Worm (Caenorhabditis elegans) whole organism, L3 larva: Measurements from ENCODE around the gene mtm-9.

Source experiments
- ama-1 ChIP-seq: fragments of 150-350 bp; optimal IDR thresholded peaks from 2 replicates; lab custom pipeline; 2018
- ceh-28 ChIP-seq: fragments of 150-350 bp; optimal IDR thresholded peaks from 2 replicates; lab custom pipeline; 2014; ENCODE audit warnings: missing biosample characterization, missing genetic modification reagents, missing genetic modification characterization
- ceh-82 ChIP-seq: fragments of 150-350 bp; optimal IDR thresholded peaks from 2 replicates; lab custom pipeline; 2014; ENCODE audit warnings: missing biosample characterization, missing genetic modification characterization
- egl-27 ChIP-seq: sonication (generic microtip); optimal IDR thresholded peaks from 4 replicates; lab custom pipeline; 2017; ENCODE audit warnings: missing biosample characterization, missing genetic modification reagents, missing genetic modification characterization
- fkh-10 ChIP-seq: sonication (generic microtip); optimal IDR thresholded peaks from 2 replicates; lab custom pipeline; 2017; ENCODE audit warnings: missing biosample characterization, missing genetic modification reagents, missing genetic modification characterization
- hmg-11 ChIP-seq: sonication (generic microtip); optimal IDR thresholded peaks from 2 replicates; lab custom pipeline; 2016; ENCODE audit warnings: missing genetic modification characterization, missing compliant biosample characterization
- nhr-23 ChIP-seq: fragments of 150-350 bp; optimal IDR thresholded peaks from 2 replicates; lab custom pipeline; 2014; ENCODE audit warnings: missing biosample characterization, missing genetic modification reagents, missing genetic modification characterization
- nhr-28 ChIP-seq: fragments of 150-350 bp; optimal IDR thresholded peaks from 2 replicates; lab custom pipeline; 2014; ENCODE audit warnings: missing biosample characterization, missing genetic modification characterization
- nhr-76 ChIP-seq: fragments of 150-350 bp; sonication (generic microtip); optimal IDR thresholded peaks from 5 replicates; lab custom pipeline; 2014; ENCODE audit warnings: missing biosample characterization, missing genetic modification characterization
- nhr-77 ChIP-seq: fragments of 150-350 bp; optimal IDR thresholded peaks from 2 replicates; lab custom pipeline; 2014; ENCODE audit warnings: missing biosample characterization, missing genetic modification characterization
- pha-4 ChIP-seq: fragments of 150-350 bp; optimal IDR thresholded peaks from 2 replicates; lab custom pipeline; 2014; ENCODE audit warnings: missing biosample characterization, missing genetic modification reagents, missing genetic modification characterization
- unc-62 ChIP-seq: fragments of 150-350 bp; sonication (generic microtip); optimal IDR thresholded peaks from 4 replicates; lab custom pipeline; 2014; ENCODE audit warnings: missing biosample characterization, missing genetic modification reagents, missing genetic modification characterization

- no peak for TF ChIP-seq nhr-77 (tag; lab: Kevin White, UChicago)
- no peak for TF ChIP-seq hmg-11 (tag; lab: Kevin White, UChicago)
- no peak for TF ChIP-seq nhr-28 (tag; lab: Kevin White, UChicago)
- TF ChIP-seq ceh-28 (tag; lab: Kevin White, UChicago) = no peak
- no peak for TF ChIP-seq fkh-10 (GFP tag; lab: Kevin White, UChicago)
- no peak for TF ChIP-seq ama-1 (lab: Kevin White, UChicago)
- no peak for TF ChIP-seq pha-4 (tag; lab: Kevin White, UChicago)
- no peak for TF ChIP-seq nhr-23 (tag; lab: Kevin White, UChicago)
- no peak for TF ChIP-seq ceh-82 (tag; lab: Kevin White, UChicago)
- no peak for TF ChIP-seq nhr-76 (tag; lab: Kevin White, UChicago)
- TF ChIP-seq unc-62 (GFP tag; lab: Kevin White, UChicago) = no peak
- TF ChIP-seq egl-27 (tag; lab: Kevin White, UChicago) = no peak
Measured at ce11 chrV:3738409-3738808, 5.0 kb upstream of the mtm-9 start.
